Worm (Caenorhabditis elegans): Measurements from ENCODE around the gene srh-125.

srh-125 gene

DNA sequence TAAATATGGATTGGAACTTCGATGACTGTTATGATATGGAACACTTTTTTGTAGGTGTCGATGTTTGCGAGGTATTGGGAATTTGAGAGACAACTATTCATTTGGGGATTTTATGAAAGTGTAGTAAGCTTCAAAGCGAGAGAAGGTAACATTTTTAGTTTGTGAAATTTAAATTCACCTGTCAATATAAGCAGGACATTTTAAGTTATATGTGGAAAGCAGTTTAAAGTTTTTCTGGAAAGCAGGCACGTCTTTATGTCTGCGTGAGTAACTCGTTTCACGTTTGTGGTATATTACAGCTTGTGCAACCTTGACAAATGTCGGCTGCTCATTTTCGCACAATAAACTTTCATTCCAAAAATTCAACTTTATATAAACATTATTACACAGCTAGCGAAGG, 27.6 kb upstream of the srh-125 start, which contains the start of gene srh-229:
Gene srh-229, minus strand, starts transcription at position 101 of the 400 bp plus-strand sequence.
- TF ChIP-seq hmg-1.1 (GFP tag; IDR thresholded peaks at IDR 0.05): no peak
- TF ChIP-seq nhr-48 (tag; optimal IDR thresholded peaks at IDR 0.05): no peak
- no peak for TF ChIP-seq rbr-2 (tag; optimal IDR thresholded peaks at IDR 0.05)
- TF ChIP-seq php-3 (GFP tag; IDR thresholded peaks at IDR 0.05): no peak
- TF ChIP-seq ces-1 (GFP tag; optimal IDR thresholded peaks at IDR 0.05): no peak
- TF ChIP-seq ceh-62 (tag; optimal IDR thresholded peaks at IDR 0.05): no peak
- TF ChIP-seq daf-8 (GFP tag; IDR thresholded peaks at IDR 0.05): no peak
- no peak for TF ChIP-seq tag-97 (GFP tag; IDR thresholded peaks at IDR 0.05)
- no peak for TF ChIP-seq ama-1 (optimal IDR thresholded peaks at IDR 0.05)
- TF ChIP-seq F10B5.3 (tag; optimal IDR thresholded peaks at IDR 0.05): no peak

DNA sequence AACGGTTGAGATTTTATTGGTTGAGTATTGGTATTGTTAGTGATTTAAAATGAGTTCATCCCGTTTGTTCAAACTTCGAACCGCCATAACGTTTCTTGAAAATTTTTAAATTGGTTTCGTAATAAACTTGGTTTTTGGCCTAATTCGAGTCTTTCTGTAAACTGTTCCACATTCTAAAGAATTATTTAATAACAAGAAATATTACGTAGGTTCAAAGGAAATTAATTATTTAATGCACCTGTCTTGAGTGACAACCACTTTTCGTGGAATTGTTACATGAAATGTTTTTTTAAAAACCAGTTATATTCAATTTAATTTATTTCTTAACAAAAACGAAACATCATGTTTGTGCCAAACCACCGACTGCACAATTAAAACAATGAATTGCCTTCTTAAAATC, 24.5 kb upstream of the srh-125 start:
- TF ChIP-seq snpc-4 (tag; optimal IDR thresholded peaks at IDR 0.05): no peak
- TF ChIP-seq daf-19 (GFP tag; conservative IDR thresholded peaks at IDR 0.05): no peak
- TF ChIP-seq ctbp-1 (GFP tag; IDR thresholded peaks at IDR 0.05): no peak
- TF ChIP-seq madf-9 (GFP tag; conservative IDR thresholded peaks at IDR 0.05): no peak
- no peak for TF ChIP-seq lin-29 (GFP tag; IDR thresholded peaks at IDR 0.05)
- no peak for TF ChIP-seq fkh-10 (GFP tag; optimal IDR thresholded peaks at IDR 0.05)
- no peak for TF ChIP-seq dmd-9 (GFP tag; IDR thresholded peaks at IDR 0.05)
- TF ChIP-seq ceh-32 (tag; optimal IDR thresholded peaks at IDR 0.05; ENCODE audit: poor library complexity): no peak

DNA sequence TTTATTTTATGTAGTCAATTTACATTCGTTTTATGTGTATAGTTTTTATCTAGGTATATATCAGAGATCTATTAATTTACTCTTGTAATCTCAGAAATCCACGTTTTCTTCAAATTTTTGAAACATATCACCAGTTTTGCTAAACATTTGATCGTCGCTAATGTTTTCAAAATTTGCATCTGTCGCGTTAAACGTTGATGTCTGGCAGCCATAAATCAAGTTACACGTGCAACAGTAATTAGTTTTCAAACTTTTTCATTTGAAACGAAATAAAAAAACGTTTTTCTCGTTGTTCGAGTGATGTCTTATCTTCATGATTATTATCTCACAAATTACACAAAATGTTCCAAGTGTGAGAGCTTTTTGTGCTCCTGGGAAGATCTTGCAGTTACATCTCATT, 20.8 kb upstream of the srh-125 start, which contains the start of gene srh-79:
Gene srh-79, plus strand, starts transcription at position 301 of the 400 bp plus-strand sequence.
- TF ChIP-seq hlh-11 (tag; optimal IDR thresholded peaks at IDR 0.05) (no peak), zfp-2 (tag; optimal IDR thresholded peaks at IDR 0.05) (no peak), dmd-9 (GFP tag; IDR thresholded peaks at IDR 0.05) (no peak), nhr-41 (GFP tag; IDR thresholded peaks at IDR 0.05) (no peak)

DNA sequence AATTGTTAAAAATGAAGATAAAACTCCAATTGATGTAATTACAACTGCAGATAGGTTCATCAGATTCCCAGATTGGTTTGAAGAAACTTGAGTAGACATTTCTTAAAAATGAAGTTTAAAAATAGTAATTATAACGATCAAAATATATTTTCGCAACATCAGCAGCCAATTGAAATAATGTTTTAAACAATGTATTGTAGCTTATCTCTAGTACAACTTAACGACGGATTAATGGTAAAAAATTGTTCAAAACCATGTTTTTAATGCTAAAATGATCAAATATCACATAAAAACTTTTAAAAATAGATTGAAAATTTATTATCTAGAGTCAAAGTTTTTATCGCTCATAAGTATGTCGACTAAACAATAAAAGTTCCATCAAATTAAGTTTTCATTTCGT, 18.5 kb upstream of the srh-125 start, which contains the start of gene srbc-11:
Gene srbc-11, minus strand, starts transcription at position 101 of the 400 bp plus-strand sequence.
- TF ChIP-seq aha-1 (tag) (no peak), mxl-3 (GFP tag; optimal IDR thresholded peaks at IDR 0.05) (no peak), Y48G9A.11 (GFP tag; IDR thresholded peaks at IDR 0.05) (no peak), ZK546.5 (tag; optimal IDR thresholded peaks at IDR 0.05) (no peak), arid-1 (GFP tag; conservative IDR thresholded peaks at IDR 0.05) (no peak), nhr-10 (tag; optimal IDR thresholded peaks at IDR 0.05) (no peak), nhr-11 (tag; optimal IDR thresholded peaks at IDR 0.05) (no peak), nhr-48 (tag; optimal IDR thresholded peaks at IDR 0.05) (no peak), Y75B8A.6 (GFP tag; IDR thresholded peaks at IDR 0.05) (no peak), pha-4 (GFP tag; IDR thresholded peaks at IDR 0.05) (no peak), pha-4 (tag; optimal IDR thresholded peaks at IDR 0.05) (no peak), daf-16 (GFP tag; optimal IDR thresholded peaks at IDR 0.05) (no peak), daf-16 (tag; optimal IDR thresholded peaks at IDR 0.05) (no peak), nhr-102 (tag; optimal IDR thresholded peaks at IDR 0.05) (no peak), ceh-28 (tag; optimal IDR thresholded peaks at IDR 0.05) (no peak), unc-62 (GFP tag; optimal IDR thresholded peaks at IDR 0.05 in 1 of 2) (no peak), unc-62 (tag; optimal IDR thresholded peaks at IDR 0.05) (no peak), Y105C5A.15 (GFP tag; IDR thresholded peaks at IDR 0.05) (no peak), T26A8.4 (GFP tag; IDR thresholded peaks at IDR 0.05) (no peak), mes-2 (tag; optimal IDR thresholded peaks at IDR 0.05; ENCODE audit: poor library complexity, severe bottlenecking) (no peak), nhr-237 (tag; optimal IDR thresholded peaks at IDR 0.05) (no peak)
